Worm (Caenorhabditis elegans) whole organism, late embryonic: ENCODE measurements around the gene T26C5.4.

Experiments
- hlh-6 ChIP-seq: sonication (generic microtip); optimal IDR thresholded peaks from 2 replicates; lab custom pipeline; 2016; ENCODE audit warnings: missing genotype, missing genetic modification characterization, missing compliant biosample characterization
- madf-2 ChIP-seq: sonication (generic microtip); optimal IDR thresholded peaks from 2 replicates; lab custom pipeline; 2017; ENCODE audit warnings: missing genetic modification characterization, missing compliant biosample characterization
- rnt-1 ChIP-seq: sonication (generic microtip); optimal IDR thresholded peaks from 2 replicates; lab custom pipeline; 2016; ENCODE audit warnings: missing genetic modification characterization, missing compliant biosample characterization

ce11 chrII:9246648-9247047 is 3.7 kb downstream of the T26C5.4 start, which contains the start of gene T26C5.5:
- TF ChIP-seq madf-2 (tag; lab: Kevin White, UChicago) (no peak), hlh-6 (tag; lab: Kevin White, UChicago) (no peak), rnt-1 (no peak)
